Worm (Caenorhabditis elegans) whole organism, L4/young adult: ENCODE measurements around the gene glr-1.

ENCODE experiments used
- W03F9.2 ChIP-seq: fragments of 150-350 bp; optimal IDR thresholded peaks from 2 replicates; lab custom pipeline; 2014; ENCODE audit warnings: missing biosample characterization, missing genetic modification characterization
- dao-5 ChIP-seq: sonication (generic microtip); optimal IDR thresholded peaks from 2 replicates; lab custom pipeline; 2016; ENCODE audit warnings: missing genotype, missing genetic modification characterization, moderate library complexity, missing compliant biosample characterization
- him-1 ChIP-seq: sonication (generic microtip); optimal IDR thresholded peaks from 2 replicates; lab custom pipeline; 2016; ENCODE audit warnings: missing genotype, missing genetic modification reagents, missing genetic modification characterization, missing compliant biosample characterization

DNA sequence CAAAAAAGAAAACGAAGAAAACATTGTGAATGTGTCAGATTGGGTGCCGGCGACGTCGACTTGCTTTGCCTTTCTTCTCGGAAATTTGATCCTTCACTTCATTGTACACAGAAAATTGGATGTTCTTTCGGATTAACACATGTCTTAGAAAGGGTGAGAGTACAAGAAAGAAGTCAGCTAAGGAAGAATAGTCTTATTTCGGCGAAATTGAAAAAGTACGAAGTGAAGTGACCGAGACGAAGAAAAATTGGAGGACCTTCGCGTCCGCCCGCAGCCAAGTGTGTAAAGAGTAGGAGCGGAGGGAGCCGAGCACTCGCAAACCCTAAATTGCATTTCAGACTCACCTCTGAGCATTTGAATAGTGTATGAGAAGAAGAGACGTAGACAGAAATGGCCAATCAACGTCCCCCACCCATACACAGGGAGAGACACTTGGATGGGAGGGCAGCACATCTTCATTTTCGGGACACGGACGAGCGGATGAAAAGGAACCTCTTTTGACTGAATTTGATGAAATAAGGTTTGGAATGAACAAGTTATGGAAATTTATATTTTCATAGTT is at the start of gene glr-1:
- no peak for TF ChIP-seq him-1 (tag; lab: Kevin White, UChicago)
- no peak for TF ChIP-seq dao-5 (tag; lab: Kevin White, UChicago)
- TF ChIP-seq W03F9.2: no peak
